Worm (Caenorhabditis elegans) whole organism, midembryonic: ENCODE measurements around the gene srbc-22.

Experiments
- T22C8.4 ChIP-seq: fragments of 200-800 bp; sonication (Bioruptor generic); IDR thresholded peaks from 2 replicates; pipeline ENCODE4 v1.3.6; 2022; ENCODE audit warnings: missing genetic modification characterization, missing compliant biosample characterization
- cog-1 ChIP-seq: sonication (generic microtip); optimal IDR thresholded peaks from 2 replicates; lab custom pipeline; 2016; ENCODE audit warnings: missing genetic modification characterization, missing compliant biosample characterization
- flt-1 ChIP-seq: fragments of 200-800 bp; sonication (Bioruptor generic); IDR thresholded peaks from 2 replicates; pipeline ENCODE4 v1.3.6; 2022; ENCODE audit warnings: missing genetic modification characterization, missing compliant biosample characterization
- klf-2 ChIP-seq: fragments of 200-800 bp; sonication (Bioruptor generic); conservative IDR thresholded peaks from 2 replicates; pipeline ENCODE4 v1.3.6; 2022; ENCODE audit warnings: missing genetic modification reagents, missing genetic modification characterization, missing compliant biosample characterization
- med-1 ChIP-seq: sonication (generic microtip); optimal IDR thresholded peaks from 2 replicates; lab custom pipeline; 2017; ENCODE audit warnings: missing genetic modification characterization, mild to moderate bottlenecking, missing compliant biosample characterization, antibody characterized with exemption, missing genetic modification reagents; ENCODE audit not compliant: insufficient read depth
- ref-1 ChIP-seq: fragments of 200-800 bp; sonication (Bioruptor generic); conservative IDR thresholded peaks from 2 replicates; pipeline ENCODE4 v1.3.6; 2022; ENCODE audit warnings: missing genetic modification reagents, missing genetic modification characterization, missing compliant biosample characterization
- tab-1 ChIP-seq: fragments of 200-800 bp; sonication (Bioruptor generic); IDR thresholded peaks from 2 replicates; pipeline ENCODE4 v1.3.6; 2022; ENCODE audit warnings: missing genetic modification characterization, missing compliant biosample characterization
- ztf-23 ChIP-seq: fragments of 200-800 bp; sonication (Bioruptor generic); IDR thresholded peaks from 2 replicates; pipeline ENCODE4 v1.3.6; 2022; ENCODE audit warnings: missing genetic modification reagents, missing genetic modification characterization, missing compliant biosample characterization
- ztf-29 ChIP-seq: fragments of 200-800 bp; sonication (Bioruptor generic); IDR thresholded peaks from 2 replicates; pipeline ENCODE4 v1.3.6; 2022; ENCODE audit warnings: missing genetic modification reagents, missing genetic modification characterization, missing compliant biosample characterization

The srbc-22 gene

DNA sequence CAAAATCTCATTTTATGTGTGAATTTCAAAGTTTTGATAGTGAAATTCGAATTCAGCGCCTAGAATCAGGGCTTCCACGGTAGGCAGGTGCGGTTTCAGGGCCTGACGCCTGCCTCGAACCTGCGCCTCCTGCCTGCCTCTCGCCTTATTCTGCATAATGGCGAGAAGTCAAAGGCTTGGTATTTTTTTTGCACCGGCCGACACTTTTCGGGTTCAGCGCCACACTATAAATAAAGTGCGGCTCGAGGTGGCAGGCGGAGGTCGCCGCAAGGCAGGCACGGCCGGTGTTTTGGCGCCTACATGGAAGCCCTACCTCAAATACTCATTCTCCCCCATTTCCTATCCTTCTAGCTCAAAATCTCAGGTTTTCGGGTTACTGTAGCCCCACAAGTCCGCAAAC is 43.5 kb downstream of the srbc-22 start:
- no peak for TF ChIP-seq klf-2 (GFP tag; lab: Robert Waterston, UW)
- TF ChIP-seq ref-1 = no peak
- no peak for TF ChIP-seq T22C8.4 (GFP tag; lab: Robert Waterston, UW)
- no peak for TF ChIP-seq ztf-23
- TF ChIP-seq ztf-29 (GFP tag; lab: Robert Waterston, UW) = no peak
- no peak for TF ChIP-seq tab-1 (GFP tag; lab: Robert Waterston, UW)
- TF ChIP-seq med-1 = no peak
- TF ChIP-seq flt-1 (GFP tag; lab: Robert Waterston, UW) = no peak
- TF ChIP-seq cog-1 (tag; lab: Kevin White, UChicago) = no peak

DNA sequence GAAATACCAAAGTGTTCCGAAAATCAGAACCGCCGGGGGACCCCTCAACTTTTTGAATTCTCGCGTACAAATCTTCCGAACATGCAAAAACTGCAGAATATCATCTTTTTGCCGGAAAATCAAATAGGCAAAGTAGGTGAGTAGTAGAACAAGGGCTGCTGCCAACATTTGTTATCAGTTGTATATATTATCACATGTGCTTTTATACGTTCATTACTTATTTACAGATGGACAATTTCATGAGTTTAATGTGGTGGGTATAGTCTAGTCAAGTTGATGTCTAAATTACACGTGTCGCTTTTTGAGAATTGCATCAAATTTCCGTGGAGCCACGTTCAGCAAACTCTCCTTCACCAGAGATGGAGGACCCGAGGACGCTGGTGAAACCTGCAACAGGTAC is 44.3 kb downstream of the srbc-22 start, which contains the start of gene cyp-32B1:
Gene cyp-32B1 (minus strand): TSS at position 176 of the 400 bp plus-strand sequence.
- TF ChIP-seq cog-1 (tag; lab: Kevin White, UChicago) (no peak), ztf-29 (GFP tag; lab: Robert Waterston, UW) (no peak), med-1 (no peak), T22C8.4 (GFP tag; lab: Robert Waterston, UW) (no peak), klf-2 (GFP tag; lab: Robert Waterston, UW) (no peak), ref-1 (no peak), tab-1 (GFP tag; lab: Robert Waterston, UW) (no peak), ztf-23 (no peak)

DNA sequence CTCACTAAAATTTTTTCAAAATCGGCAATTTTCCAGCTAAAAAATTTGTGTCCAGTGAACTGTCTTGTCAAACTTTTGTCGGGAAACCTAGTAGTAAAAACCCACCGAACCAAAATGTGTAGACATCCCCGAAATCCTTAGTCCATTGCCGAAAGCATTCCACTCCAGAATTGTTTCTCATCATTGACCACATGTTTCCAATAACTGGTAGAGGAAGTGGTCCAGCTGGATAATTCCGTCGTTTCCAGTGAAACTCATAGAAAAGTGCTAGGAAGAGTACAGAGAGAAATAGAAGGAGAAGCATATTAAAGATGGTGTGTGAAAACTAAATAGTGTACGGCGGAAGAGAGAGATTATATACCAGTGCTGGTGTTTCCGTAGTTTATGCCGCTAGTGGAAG is 47.1 kb downstream of the srbc-22 start, which contains the start of gene cyp-33C12:
Gene cyp-33C12 (minus strand): TSS at position 321 of the 400 bp plus-strand sequence.
- TF ChIP-seq cog-1 (tag; lab: Kevin White, UChicago) (no peak), tab-1 (GFP tag; lab: Robert Waterston, UW) (no peak), T22C8.4 (GFP tag; lab: Robert Waterston, UW) (no peak), flt-1 (GFP tag; lab: Robert Waterston, UW) (no peak), ref-1 (no peak), med-1 (no peak), klf-2 (GFP tag; lab: Robert Waterston, UW) (no peak), ztf-29 (GFP tag; lab: Robert Waterston, UW) (no peak), ztf-23 (no peak)

DNA sequence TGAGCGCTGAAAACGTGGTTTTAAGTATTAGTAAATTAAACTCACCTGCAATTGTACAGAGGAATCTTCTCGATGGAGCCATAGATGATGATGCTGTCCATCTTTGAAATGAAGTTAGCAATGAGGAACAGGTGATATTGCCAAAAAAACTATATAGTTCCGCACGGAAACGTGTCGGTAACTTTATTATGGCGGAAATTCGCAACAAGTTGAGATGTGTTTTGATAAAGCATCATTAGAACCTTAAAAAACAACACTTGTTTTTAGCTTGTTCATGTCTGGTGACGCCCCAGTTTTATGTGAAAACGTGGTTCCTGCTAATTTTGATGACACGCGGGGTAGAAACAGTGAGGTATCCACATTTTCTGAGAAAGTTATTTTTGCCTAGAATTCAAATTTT is 49.3 kb downstream of the srbc-22 start, which contains the start of gene srt-40:
Gene srt-40 (minus strand): TSS at position 101 of the 400 bp plus-strand sequence.
- no peak for TF ChIP-seq flt-1 (GFP tag; lab: Robert Waterston, UW)
- no peak for TF ChIP-seq ztf-23
- no peak for TF ChIP-seq T22C8.4 (GFP tag; lab: Robert Waterston, UW)
- TF ChIP-seq tab-1 (GFP tag; lab: Robert Waterston, UW) = no peak
- TF ChIP-seq med-1 = no peak
- no peak for TF ChIP-seq cog-1 (tag; lab: Kevin White, UChicago)
- TF ChIP-seq ztf-29 (GFP tag; lab: Robert Waterston, UW) = no peak
- TF ChIP-seq ref-1 = no peak
- TF ChIP-seq klf-2 (GFP tag; lab: Robert Waterston, UW) = no peak

DNA sequence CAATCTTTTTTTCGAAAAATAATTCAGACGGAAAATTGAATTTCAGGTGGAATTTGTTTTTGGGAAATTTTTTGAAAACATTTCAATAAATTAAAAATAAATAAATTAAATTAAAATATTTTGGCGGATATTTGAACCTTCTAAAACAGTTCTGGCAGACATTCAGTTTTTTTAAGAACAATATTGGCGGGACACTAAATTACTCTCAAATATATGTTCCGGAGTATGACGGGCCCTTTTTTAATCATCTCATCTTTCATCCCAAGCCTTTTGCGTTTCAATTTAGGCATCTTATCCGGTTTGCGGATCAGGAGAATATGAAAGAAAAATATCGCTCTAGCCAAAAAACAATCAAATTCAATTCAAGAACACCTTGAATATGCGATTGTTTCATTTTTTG is 49.9 kb downstream of the srbc-22 start, which contains the start of gene svh-11:
Gene svh-11 (plus strand): TSS at position 301 of the 400 bp plus-strand sequence.
- TF ChIP-seq ztf-29 (GFP tag; lab: Robert Waterston, UW) (no peak), tab-1 (GFP tag; lab: Robert Waterston, UW) (no peak), cog-1 (tag; lab: Kevin White, UChicago) (no peak), klf-2 (GFP tag; lab: Robert Waterston, UW) (no peak), ztf-23 (no peak), flt-1 (GFP tag; lab: Robert Waterston, UW) (no peak), T22C8.4 (GFP tag; lab: Robert Waterston, UW) (no peak), ref-1 (no peak), med-1 (no peak)

DNA sequence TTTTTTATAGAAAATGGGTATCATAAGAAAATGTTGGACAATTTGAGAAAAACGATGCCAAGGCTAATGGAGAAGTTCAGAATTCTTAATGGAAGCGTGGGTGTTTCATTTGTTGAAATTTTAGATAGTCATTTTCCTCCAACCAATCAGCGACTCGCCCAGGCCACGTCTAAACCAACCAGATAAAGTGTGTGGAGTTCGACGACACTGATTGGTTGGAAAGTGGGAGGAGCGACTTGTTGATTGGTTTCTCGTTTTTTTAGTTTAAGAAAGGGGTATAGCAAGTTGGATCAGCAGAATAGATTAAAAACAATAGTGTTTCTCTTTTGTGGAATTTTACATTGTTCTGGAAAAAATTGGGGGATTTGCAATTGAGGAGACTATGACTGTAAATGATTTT is 50.6 kb downstream of the srbc-22 start:
- TF ChIP-seq T22C8.4 (GFP tag; lab: Robert Waterston, UW) (no peak), tab-1 (GFP tag; lab: Robert Waterston, UW) (no peak), cog-1 (tag; lab: Kevin White, UChicago) (no peak), flt-1 (GFP tag; lab: Robert Waterston, UW) (no peak), ref-1 (no peak), med-1 (no peak), klf-2 (GFP tag; lab: Robert Waterston, UW) (no peak), ztf-29 (GFP tag; lab: Robert Waterston, UW) (no peak), ztf-23 (no peak)
